Fruit fly (Drosophila melanogaster) whole organism, prepupa: ENCODE data around the gene AnxB9.

Experiments
- CG10631 ChIP-seq: fragments of 200-800 bp; sonication (Bioruptor generic); optimal IDR thresholded peaks from 2 replicates; lab custom pipeline; 2016; ENCODE audit warnings: missing biosample characterization, missing genetic modification characterization
- CG10669 ChIP-seq: fragments of 200-800 bp; sonication (Bioruptor generic); optimal IDR thresholded peaks from 3 replicates; lab custom pipeline; 2018; ENCODE audit warnings: missing biosample characterization, mild to moderate bottlenecking, missing genetic modification characterization, moderate library complexity
- CG11294 ChIP-seq: fragments of 200-800 bp; sonication (Bioruptor generic); IDR thresholded peaks from 2 replicates; pipeline ENCODE4 v1.3.6; 2022; ENCODE audit warnings: missing biosample characterization, missing genetic modification characterization
- CG11762 ChIP-seq: fragments of 200-800 bp; sonication (Bioruptor generic); optimal IDR thresholded peaks from 3 replicates; lab custom pipeline; 2016; ENCODE audit warnings: missing biosample characterization, missing genetic modification characterization; ENCODE audit not compliant: insufficient read depth
- CG11902 ChIP-seq: fragments of 200-800 bp; sonication (Bioruptor generic); optimal IDR thresholded peaks from 3 replicates; lab custom pipeline; 2016; ENCODE audit warnings: missing biosample characterization, missing genetic modification characterization
- CG15336 ChIP-seq: fragments of 200-800 bp; sonication (Bioruptor generic); IDR thresholded peaks from 2 replicates; pipeline ENCODE4 v1.3.6; 2022; ENCODE audit warnings: missing biosample characterization, missing genetic modification characterization
- CG16779 ChIP-seq: fragments of 200-800 bp; sonication (Bioruptor generic); optimal IDR thresholded peaks from 3 replicates; lab custom pipeline; 2017; ENCODE audit warnings: missing biosample characterization, mild to moderate bottlenecking, missing genetic modification characterization
- CG3032 ChIP-seq: fragments of 200-800 bp; optimal IDR thresholded peaks from 2 replicates; lab custom pipeline; 2019; ENCODE audit warnings: missing biosample characterization, mild to moderate bottlenecking, missing genetic modification characterization, moderate library complexity
- CG31627 ChIP-seq: fragments of 200-800 bp; sonication (Bioruptor generic); optimal IDR thresholded peaks from 3 replicates; lab custom pipeline; 2016; ENCODE audit warnings: missing biosample characterization, missing genetic modification characterization
- CG32006 ChIP-seq: fragments of 200-800 bp; sonication (Bioruptor generic); optimal IDR thresholded peaks from 3 replicates; lab custom pipeline; 2017; ENCODE audit warnings: missing biosample characterization, mild to moderate bottlenecking, missing genetic modification characterization
- CG4318 ChIP-seq: fragments of 200-800 bp; sonication (Bioruptor generic); optimal IDR thresholded peaks from 3 replicates; lab custom pipeline; 2017; ENCODE audit warnings: missing biosample characterization, mild to moderate bottlenecking, missing genetic modification characterization
- CG6163 ChIP-seq: fragments of 200-800 bp; sonication (Bioruptor generic); IDR thresholded peaks from 3 replicates; pipeline ENCODE4 v1.3.6; 2022; ENCODE audit warnings: missing biosample characterization, missing genetic modification characterization
- CG6276 ChIP-seq: fragments of 200-800 bp; sonication (Bioruptor generic); optimal IDR thresholded peaks from 2 replicates; lab custom pipeline; 2017; ENCODE audit warnings: missing biosample characterization, mild to moderate bottlenecking, missing genetic modification characterization
- CG6792 ChIP-seq: fragments of 200-800 bp; sonication (Bioruptor generic); optimal IDR thresholded peaks from 3 replicates; lab custom pipeline; 2016; ENCODE audit warnings: missing biosample characterization, missing genetic modification characterization
- CG6854 ChIP-seq: fragments of 200-800 bp; sonication (Bioruptor generic); optimal IDR thresholded peaks from 2 replicates; lab custom pipeline; 2017; ENCODE audit warnings: missing biosample characterization, mild to moderate bottlenecking, missing genetic modification characterization
- CG7368 ChIP-seq: fragments of 200-800 bp; sonication (Bioruptor generic); optimal IDR thresholded peaks from 3 replicates; lab custom pipeline; 2016; ENCODE audit warnings: missing biosample characterization, missing genetic modification characterization
- CG8119 ChIP-seq: fragments of 200-800 bp; sonication (Bioruptor generic); IDR thresholded peaks from 3 replicates; pipeline ENCODE4 v1.3.6; 2022; ENCODE audit warnings: missing biosample characterization, missing genetic modification characterization
- CG9139 ChIP-seq: fragments of 200-800 bp; sonication (Bioruptor generic); optimal IDR thresholded peaks from 3 replicates; lab custom pipeline; 2017; ENCODE audit warnings: missing biosample characterization, mild to moderate bottlenecking, missing genetic modification characterization
- Eip75B ChIP-seq: fragments of 200-800 bp; sonication (Bioruptor generic); optimal IDR thresholded peaks from 3 replicates; lab custom pipeline; 2016; ENCODE audit warnings: missing biosample characterization, missing genetic modification characterization
- Eip78C ChIP-seq: fragments of 200-800 bp; sonication (Bioruptor generic); peaks from one replicate; lab custom pipeline; 2016; ENCODE audit warnings: missing biosample characterization, missing genetic modification characterization
- Eip93F ChIP-seq: fragments of 200-800 bp; sonication (Bioruptor generic); optimal IDR thresholded peaks from 2 replicates; lab custom pipeline; 2016; ENCODE audit warnings: missing biosample characterization, mild to moderate bottlenecking, missing genetic modification characterization
- Ets21C ChIP-seq: fragments of 200-800 bp; sonication (Bioruptor generic); optimal IDR thresholded peaks from 3 replicates; lab custom pipeline; 2016; ENCODE audit warnings: missing biosample characterization, missing genetic modification characterization
- Ets96B ChIP-seq: fragments of 200-800 bp; optimal IDR thresholded peaks from 2 replicates; lab custom pipeline; 2019; ENCODE audit warnings: missing biosample characterization, mild to moderate bottlenecking, missing genetic modification characterization, moderate library complexity
- Gug ChIP-seq: fragments of 200-800 bp; sonication (Bioruptor generic); IDR thresholded peaks from 2 replicates; pipeline ENCODE4 v1.3.6; 2022; ENCODE audit warnings: missing biosample characterization, missing genetic modification characterization
- Hr39 ChIP-seq: fragments of 200-800 bp; sonication (Bioruptor generic); optimal IDR thresholded peaks from 2 replicates; lab custom pipeline; 2016; ENCODE audit warnings: missing biosample characterization, missing genetic modification characterization
- Hr4 ChIP-seq: fragments of 200-800 bp; sonication (Bioruptor generic); optimal IDR thresholded peaks from 3 replicates; lab custom pipeline; 2016; ENCODE audit warnings: missing biosample characterization, missing genetic modification characterization
- Lpt ChIP-seq: fragments of 200-800 bp; sonication (Bioruptor generic); optimal IDR thresholded peaks from 3 replicates; lab custom pipeline; 2016; ENCODE audit warnings: missing biosample characterization, missing genetic modification characterization
- Met ChIP-seq: fragments of 200-800 bp; sonication (Bioruptor generic); optimal IDR thresholded peaks from 3 replicates; lab custom pipeline; 2016; ENCODE audit warnings: missing biosample characterization, missing genetic modification characterization
- Smox ChIP-seq: fragments of 200-800 bp; sonication (Bioruptor generic); optimal IDR thresholded peaks from 3 replicates; lab custom pipeline; 2016; ENCODE audit warnings: missing biosample characterization, missing genetic modification characterization
- Sox102F ChIP-seq: fragments of 200-800 bp; sonication (Bioruptor generic); optimal IDR thresholded peaks from 2 replicates; lab custom pipeline; 2016; ENCODE audit warnings: missing biosample characterization, mild to moderate bottlenecking, missing genetic modification characterization
- Sox14 ChIP-seq: fragments of 200-800 bp; sonication (Bioruptor generic); optimal IDR thresholded peaks from 3 replicates; lab custom pipeline; 2016; ENCODE audit warnings: missing biosample characterization, missing genetic modification characterization
- Sox15 ChIP-seq: fragments of 200-800 bp; sonication (Bioruptor generic); optimal IDR thresholded peaks from 3 replicates; lab custom pipeline; 2016; ENCODE audit warnings: missing biosample characterization, missing genetic modification characterization
- achi ChIP-seq: fragments of 200-800 bp; sonication (Bioruptor generic); optimal IDR thresholded peaks from 3 replicates; lab custom pipeline; 2016; ENCODE audit warnings: missing biosample characterization, missing genetic modification characterization
- acj6 ChIP-seq: fragments of 200-800 bp; sonication (Bioruptor generic); optimal IDR thresholded peaks from 3 replicates; lab custom pipeline; 2016; ENCODE audit warnings: missing biosample characterization, missing genetic modification characterization
- cyc ChIP-seq: fragments of 200-800 bp; sonication (Bioruptor generic); optimal IDR thresholded peaks from 3 replicates; lab custom pipeline; 2016; ENCODE audit warnings: missing biosample characterization, missing genetic modification characterization
- dac ChIP-seq: fragments of 200-800 bp; sonication (Bioruptor generic); optimal IDR thresholded peaks from 2 replicates; lab custom pipeline; 2017; ENCODE audit warnings: missing biosample characterization, mild to moderate bottlenecking, missing genetic modification characterization
- eg ChIP-seq: fragments of 200-800 bp; sonication (Bioruptor generic); IDR thresholded peaks from 3 replicates; pipeline ENCODE4 v1.3.6; 2022; ENCODE audit warnings: missing biosample characterization, missing genetic modification characterization
- fd59A ChIP-seq: fragments of 200-800 bp; sonication (Bioruptor generic); optimal IDR thresholded peaks from 2 replicates; lab custom pipeline; 2017; ENCODE audit warnings: missing biosample characterization, mild to moderate bottlenecking, missing genetic modification characterization, missing genetic modification reagents
- fkh ChIP-seq: fragments of 200-800 bp; sonication (Bioruptor generic); optimal IDR thresholded peaks from 3 replicates; lab custom pipeline; 2017; ENCODE audit warnings: missing biosample characterization, mild to moderate bottlenecking, missing genetic modification characterization, moderate library complexity
- net ChIP-seq: fragments of 200-800 bp; sonication (Bioruptor generic); optimal IDR thresholded peaks from 3 replicates; lab custom pipeline; 2016; ENCODE audit warnings: missing biosample characterization, missing genetic modification characterization
- pdm3 ChIP-seq: fragments of 200-800 bp; sonication (Bioruptor generic); optimal IDR thresholded peaks from 3 replicates; lab custom pipeline; 2016; ENCODE audit warnings: missing biosample characterization, missing genetic modification characterization
- salr ChIP-seq, 2 experiments: fragments of 200-800 bp; sonication (Bioruptor generic); optimal IDR thresholded peaks; 3 replicates each; lab custom pipeline; 2016 to 2018; ENCODE audit warnings: missing biosample characterization in 2 of 2, missing genetic modification characterization in 2 of 2, mild to moderate bottlenecking in 1 of 2
- spab ChIP-seq: fragments of 200-800 bp; sonication (Bioruptor generic); optimal IDR thresholded peaks from 2 replicates; lab custom pipeline; 2017; ENCODE audit warnings: missing biosample characterization, mild to moderate bottlenecking, missing genetic modification characterization, missing genetic modification reagents
- ss ChIP-seq, 2 experiments: fragments of 200-800 bp; sonication (Bioruptor generic); optimal IDR thresholded peaks; 2 replicates in 1 of 2; 3 replicates in 1 of 2; lab custom pipeline; 2017 to 2018; ENCODE audit warnings: mild to moderate bottlenecking in 2 of 2, missing biosample characterization in 2 of 2, missing genetic modification characterization in 2 of 2, moderate library complexity in 1 of 2
- svp ChIP-seq: fragments of 200-800 bp; sonication (Bioruptor generic); peaks from one replicate; lab custom pipeline; 2016; ENCODE audit warnings: missing biosample characterization, missing genetic modification characterization
- vri ChIP-seq: fragments of 200-800 bp; sonication (Bioruptor generic); optimal IDR thresholded peaks from 3 replicates; lab custom pipeline; 2016; ENCODE audit warnings: missing biosample characterization, mild to moderate bottlenecking, missing genetic modification characterization

Gene AnxB9

dm6 chr3R:21059486-21060356 lies 5.3 kb upstream of the AnxB9 start:
- TF ChIP-seq salr (GFP tag; optimal IDR thresholded peaks at IDR 0.05; lab: Kevin White, UChicago) (no peak), CG11294 (GFP tag; lab: Robert Waterston, UW) (no peak), vri (peak; percentile 47), acj6 (no peak), ss (GFP tag; optimal IDR thresholded peaks at IDR 0.05; lab: Kevin White, UChicago) (no peak), Eip75B (GFP tag; lab: Kevin White, UChicago) (no peak), eg (GFP tag; lab: Robert Waterston, UW) (no peak), net (GFP tag; lab: Kevin White, UChicago) (no peak), Met (GFP tag; lab: Kevin White, UChicago) (peak; percentile 8), CG6792 (GFP tag; lab: Kevin White, UChicago) (no peak), Gug (GFP tag; lab: Robert Waterston, UW) (no peak), Sox15 (GFP tag; lab: Kevin White, UChicago) (no peak), Lpt (GFP tag; lab: Kevin White, UChicago) (no peak), CG10669 (GFP tag; lab: Kevin White, UChicago) (no peak), Smox (GFP tag; lab: Kevin White, UChicago) (no peak), CG10631 (GFP tag; lab: Kevin White, UChicago) (no peak), Sox14 (GFP tag; lab: Kevin White, UChicago) (no peak), CG6163 (GFP tag; lab: Robert Waterston, UW) (no peak), achi (no peak), CG4318 (GFP tag; lab: Kevin White, UChicago) (no peak), CG32006 (no peak), CG9139 (GFP tag; lab: Kevin White, UChicago) (no peak), CG3032 (tag; lab: Kevin White, UChicago) (no peak), dac (GFP tag; lab: Kevin White, UChicago) (no peak), Hr4 (no peak), Eip93F (GFP tag; lab: Kevin White, UChicago) (no peak), Ets96B (no peak), Sox102F (GFP tag; lab: Kevin White, UChicago) (peak; percentile 17), CG11902 (GFP tag; lab: Kevin White, UChicago) (no peak), CG15336 (GFP tag; lab: Robert Waterston, UW) (no peak), pdm3 (GFP tag; lab: Kevin White, UChicago) (no peak), cyc (GFP tag; lab: Kevin White, UChicago) (no peak), Eip78C (GFP tag; lab: Kevin White, UChicago) (peak; percentile 66), CG7368 (GFP tag; lab: Kevin White, UChicago) (no peak), CG31627 (GFP tag; lab: Kevin White, UChicago) (no peak), fkh (GFP tag; lab: Kevin White, UChicago) (peak; percentile 42), fd59A (GFP tag; lab: Kevin White, UChicago) (no peak), spab (no peak), svp (GFP tag; lab: Kevin White, UChicago) (peak; percentile 70), CG6276 (GFP tag; lab: Kevin White, UChicago) (no peak), CG11762 (no peak), CG8119 (GFP tag; lab: Robert Waterston, UW) (no peak), Ets21C (GFP tag; lab: Kevin White, UChicago) (no peak), Hr39 (GFP tag; lab: Kevin White, UChicago) (no peak), CG6854 (GFP tag; lab: Kevin White, UChicago) (no peak), CG16779 (no peak)
